Fruit fly (Drosophila melanogaster) whole organism, wandering third instar larva: Measurements from ENCODE around the gene CG7272.

Experiments used
- Dfd ChIP-seq: fragments of >200 bp; optimal IDR thresholded peaks from 2 replicates; lab custom pipeline; 2017; ENCODE audit warnings: missing biosample characterization, missing genetic modification characterization
- Hr83 ChIP-seq: fragments of 200-300 bp; sonication (Bioruptor generic); optimal IDR thresholded peaks from 2 replicates; lab custom pipeline; 2016; ENCODE audit warnings: missing biosample characterization, mild to moderate bottlenecking, missing genetic modification characterization, moderate library complexity; ENCODE audit not compliant: poor library complexity, severe bottlenecking
- rgr ChIP-seq: fragments of 200-800 bp; sonication (Bioruptor generic); optimal IDR thresholded peaks from 3 replicates; lab custom pipeline; 2016; ENCODE audit warnings: missing biosample characterization, mild to moderate bottlenecking, missing genetic modification characterization
- sage ChIP-seq: fragments of 200-800 bp; sonication (Bioruptor generic); optimal IDR thresholded peaks from 2 replicates; lab custom pipeline; 2016; ENCODE audit warnings: missing biosample characterization, mild to moderate bottlenecking, missing genetic modification characterization
- sv ChIP-seq: fragments of 200-800 bp; sonication (Bioruptor generic); optimal IDR thresholded peaks from 3 replicates; lab custom pipeline; 2016; ENCODE audit warnings: missing biosample characterization, missing genetic modification characterization
- usp ChIP-seq: fragments of >200 bp; optimal IDR thresholded peaks from 2 replicates; lab custom pipeline; 2017; ENCODE audit warnings: missing biosample characterization, missing genetic modification characterization

DNA sequence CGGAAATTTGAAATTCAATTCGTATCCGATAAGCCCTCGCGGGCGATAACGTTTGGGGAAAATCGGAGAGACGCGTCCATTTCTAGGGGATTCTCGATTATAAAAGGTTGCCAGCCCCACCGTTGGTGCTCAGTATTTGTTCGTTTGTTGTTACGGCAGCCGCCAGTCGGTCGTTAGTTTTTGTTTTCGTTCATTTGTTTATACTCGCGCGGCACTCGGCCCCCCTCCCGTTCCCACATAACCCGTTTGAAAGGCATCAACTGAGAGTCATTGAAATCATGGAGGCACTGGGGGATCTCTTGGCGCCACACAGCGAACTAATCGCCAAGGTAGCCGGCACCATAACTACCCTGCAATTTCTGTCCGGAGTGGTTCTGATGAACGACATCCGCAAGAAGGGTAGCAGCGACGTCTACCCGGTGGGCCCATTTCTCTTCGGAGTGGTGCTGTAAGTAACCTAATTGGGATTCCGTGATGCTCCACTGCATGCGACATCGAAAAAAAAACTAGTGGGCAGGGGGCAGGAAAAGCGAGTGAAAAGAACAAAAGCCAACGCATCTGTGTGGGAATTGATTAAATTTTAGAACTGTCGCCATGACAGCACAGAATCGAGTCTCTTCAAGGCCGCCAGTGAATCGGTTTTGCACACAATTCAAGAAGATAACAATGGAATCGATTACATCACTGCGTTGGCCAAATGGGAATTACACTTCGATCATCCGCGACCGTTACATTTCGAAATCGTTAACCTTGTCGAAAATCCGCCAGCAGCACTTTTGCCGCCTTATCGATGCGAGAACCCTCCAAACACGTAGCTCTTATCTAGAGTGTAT lies at the start of gene CG7272:
- TF ChIP-seq sv (GFP tag; lab: Kevin White, UChicago): no peak
- TF ChIP-seq Dfd (GFP tag; lab: Kevin White, UChicago): no peak
- peak; percentile 61 for TF ChIP-seq rgr (GFP tag; lab: Kevin White, UChicago)
- peak; percentile 30 for TF ChIP-seq Hr83 (GFP tag; lab: Kevin White, UChicago)
- no peak for TF ChIP-seq sage
- TF ChIP-seq usp (GFP tag; lab: Kevin White, UChicago): no peak
